Fruit fly (Drosophila melanogaster): Measurements from ENCODE around the gene CG5506.

Gene CG5506

dm6 chr3L:17895815-17896275 lies 11.7 kb upstream of the CG5506 start, which contains the start of gene Tsp74F:
Gene Tsp74F (minus strand): TSS chr3L:17895862.
- TF ChIP-seq Sox102F (GFP tag; optimal IDR thresholded peaks at IDR 0.05) = no peak
- TF ChIP-seq Ets21C (GFP tag; optimal IDR thresholded peaks at IDR 0.05) = no peak
- peak; percentile 88 for TF ChIP-seq fkh (GFP tag; optimal IDR thresholded peaks at IDR 0.05)
- TF ChIP-seq salr (GFP tag; optimal IDR thresholded peaks at IDR 0.05) = no peak
- peak; percentile 10 for TF ChIP-seq CG6276 (GFP tag; optimal IDR thresholded peaks at IDR 0.05)
- no peak for TF ChIP-seq OdsH (GFP tag; optimal IDR thresholded peaks at IDR 0.05)
- 0 out of 3 replicates have a peak, but pooled peaks have one; percentile 38 for TF ChIP-seq CG6163 (GFP tag; IDR thresholded peaks at IDR 0.05)
- TF ChIP-seq Lpt (GFP tag; optimal IDR thresholded peaks at IDR 0.05) = peak; percentile 19
- TF ChIP-seq CG9139 (GFP tag; optimal IDR thresholded peaks at IDR 0.05) = peak; percentile 37
- TF ChIP-seq fd59A (GFP tag; optimal IDR thresholded peaks at IDR 0.05) = no peak
- peak; percentile 45 for TF ChIP-seq Eip78C (GFP tag)
- no peak for TF ChIP-seq CG8632 (GFP tag; optimal IDR thresholded peaks at IDR 0.05)
- no peak for TF ChIP-seq Eip93F (GFP tag; optimal IDR thresholded peaks at IDR 0.05)
- peak; percentile 19; the same call in 1 of the 2 replicates for TF ChIP-seq CG15336 (GFP tag; IDR thresholded peaks at IDR 0.05)
- TF ChIP-seq ss (GFP tag; optimal IDR thresholded peaks at IDR 0.05) = peak in 1 of 2 experiments; percentile 25
- TF ChIP-seq CG10631 (GFP tag; optimal IDR thresholded peaks at IDR 0.05) = no peak
- no peak for TF ChIP-seq dac (GFP tag; optimal IDR thresholded peaks at IDR 0.05)
- no peak for TF ChIP-seq CG16779 (tag; optimal IDR thresholded peaks at IDR 0.05)
- TF ChIP-seq lz (GFP tag; optimal IDR thresholded peaks at IDR 0.05) = no peak
- TF ChIP-seq Hr4 (GFP tag; optimal IDR thresholded peaks at IDR 0.05) = no peak
- no peak for TF ChIP-seq topi (GFP tag; optimal IDR thresholded peaks at IDR 0.05)
- no peak for TF ChIP-seq CG7368 (GFP tag; optimal IDR thresholded peaks at IDR 0.05)
- peak; percentile 40 for TF ChIP-seq dsx (GFP tag; optimal IDR thresholded peaks at IDR 0.05; ENCODE audit: poor library complexity, severe bottlenecking)
- TF ChIP-seq vri (GFP tag; optimal IDR thresholded peaks at IDR 0.05) = no peak

DNA sequence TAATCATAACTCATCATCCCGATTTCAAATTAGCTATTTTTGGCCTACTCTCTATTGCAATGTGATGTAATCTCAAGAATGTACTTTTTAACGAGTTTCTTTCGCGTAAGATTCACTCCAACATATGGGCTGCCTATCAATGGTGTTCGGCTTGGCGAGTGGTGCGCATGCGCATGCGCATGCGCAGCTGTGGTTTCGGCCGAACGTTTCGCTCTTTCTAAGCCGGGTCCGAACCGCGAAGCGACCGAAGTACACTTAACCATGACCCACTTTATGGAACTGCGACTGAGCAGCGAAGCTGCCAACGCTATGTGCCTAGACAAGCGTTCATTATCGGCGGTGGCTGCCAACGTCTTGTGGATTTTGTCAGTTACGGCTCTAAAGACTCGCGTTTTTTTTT lies 9.5 kb upstream of the CG5506 start:
- TF ChIP-seq CG6792 (GFP tag; optimal IDR thresholded peaks at IDR 0.05) (no peak), Gug (GFP tag; IDR thresholded peaks at IDR 0.05) (no peak), Hr38 (GFP tag; optimal IDR thresholded peaks at IDR 0.05) (no peak), spab (GFP tag; optimal IDR thresholded peaks at IDR 0.05) (no peak)

DNA sequence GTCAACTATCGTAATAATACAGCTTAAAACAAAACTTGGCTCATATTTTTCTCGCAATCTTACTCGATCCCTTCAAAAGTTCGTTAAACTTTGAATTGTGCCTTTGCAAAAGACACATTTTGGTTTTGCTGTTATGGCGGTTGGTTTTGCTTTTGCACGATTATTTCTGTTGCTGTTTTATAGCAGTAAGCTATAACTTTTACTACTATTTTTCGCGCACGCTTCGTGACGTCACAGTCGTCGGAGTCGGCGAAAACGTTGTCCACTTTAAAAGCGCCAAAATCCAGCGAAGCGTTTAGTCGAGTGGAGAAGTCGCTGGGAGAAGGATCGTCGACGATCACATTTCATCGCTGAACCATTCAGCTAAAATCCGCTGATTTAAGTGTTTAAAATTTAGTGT lies 3.2 kb upstream of the CG5506 start, which contains the start of gene CG7402:
TSS of gene CG7402 (plus strand) at position 313 of the 400 bp plus-strand sequence.
- TF ChIP-seq CG10669 (GFP tag; optimal IDR thresholded peaks at IDR 0.05) (no peak), Blimp-1 (GFP tag; optimal IDR thresholded peaks at IDR 0.05) (no peak), cyc (GFP tag; optimal IDR thresholded peaks at IDR 0.05) (no peak), Ets96B (tag; optimal IDR thresholded peaks at IDR 0.05) (no peak), svp (GFP tag) (no peak), CG6854 (GFP tag; optimal IDR thresholded peaks at IDR 0.05) (no peak), CG34406 (GFP tag; optimal IDR thresholded peaks at IDR 0.05) (no peak), CG8119 (GFP tag; IDR thresholded peaks at IDR 0.05) (no peak), vri (GFP tag; optimal IDR thresholded peaks at IDR 0.05) (no peak), CG1621 (tag; optimal IDR thresholded peaks at IDR 0.05) (no peak), lz (GFP tag; optimal IDR thresholded peaks at IDR 0.05) (no peak), Ets21C (GFP tag; optimal IDR thresholded peaks at IDR 0.05) (no peak), Hr4 (GFP tag; optimal IDR thresholded peaks at IDR 0.05) (no peak), CG3032 (tag; optimal IDR thresholded peaks at IDR 0.05) (no peak), net (GFP tag; optimal IDR thresholded peaks at IDR 0.05) (no peak), Met (GFP tag; optimal IDR thresholded peaks at IDR 0.05) (no peak), Sox15 (GFP tag; optimal IDR thresholded peaks at IDR 0.05) (no peak), acj6 (GFP tag; optimal IDR thresholded peaks at IDR 0.05) (no peak), salr (GFP tag; optimal IDR thresholded peaks at IDR 0.05) (no peak)

All from whole organism, prepupa.